Worm (Caenorhabditis elegans) whole organism, mixed stage, embryonic: ENCODE data around the gene ttr-36.

ENCODE experiments used
- blmp-1 ChIP-seq: fragments of 150-350 bp; optimal IDR thresholded peaks from 2 replicates; lab custom pipeline; 2014; ENCODE audit warnings: missing biosample characterization, missing genetic modification characterization
- ceh-83 ChIP-seq: fragments of 200-800 bp; sonication (Bioruptor generic); optimal IDR thresholded peaks from 2 replicates; lab custom pipeline; 2018; ENCODE audit warnings: mild to moderate bottlenecking, missing genetic modification characterization, missing compliant biosample characterization
- cnd-1 ChIP-seq: fragments of 200-800 bp; sonication (Bioruptor generic); optimal IDR thresholded peaks from 2 replicates; lab custom pipeline; 2018; ENCODE audit warnings: mild to moderate bottlenecking, missing genetic modification characterization, missing compliant biosample characterization
- lin-13 ChIP-seq: fragments of 150-350 bp; optimal IDR thresholded peaks from 2 replicates; lab custom pipeline; 2014; ENCODE audit warnings: missing biosample characterization, missing genetic modification characterization
- nhr-76 ChIP-seq: sonication (generic microtip); optimal IDR thresholded peaks from 2 replicates; lab custom pipeline; 2017; ENCODE audit warnings: missing biosample characterization, missing genetic modification characterization
- unc-39 ChIP-seq: fragments of 150-350 bp; optimal IDR thresholded peaks from 2 replicates; lab custom pipeline; 2014; ENCODE audit warnings: missing biosample characterization, missing genetic modification characterization
- unc-62 ChIP-seq: fragments of 150-350 bp; optimal IDR thresholded peaks from 2 replicates; lab custom pipeline; 2014; ENCODE audit warnings: missing biosample characterization, missing genetic modification reagents, missing genetic modification characterization

ce11 chrX:6462479-6462878 is 48.2 kb upstream of the ttr-36 start:
- TF ChIP-seq ceh-83 (GFP tag; lab: Kevin White, UChicago) (no peak), lin-13 (tag; lab: Kevin White, UChicago) (no peak), unc-39 (tag; lab: Kevin White, UChicago) (no peak), blmp-1 (tag; lab: Kevin White, UChicago) (no peak), unc-62 (GFP tag; lab: Kevin White, UChicago) (no peak), nhr-76 (tag; lab: Kevin White, UChicago) (no peak), cnd-1 (tag; lab: Kevin White, UChicago) (no peak)
